Fruit fly (Drosophila melanogaster) whole organism, wandering third instar larva: ENCODE measurements around the gene CaBP1.

Experiments used
- Abd-B ChIP-seq: fragments of >200 bp; optimal IDR thresholded peaks from 2 replicates; lab custom pipeline; 2017; ENCODE audit warnings: missing biosample characterization, missing genetic modification characterization
- GATAd ChIP-seq: sonication (Bioruptor generic); optimal IDR thresholded peaks from 2 replicates; lab custom pipeline; 2016; ENCODE audit warnings: missing biosample characterization, missing genetic modification characterization
- Hr83 ChIP-seq: fragments of 200-300 bp; sonication (Bioruptor generic); optimal IDR thresholded peaks from 2 replicates; lab custom pipeline; 2016; ENCODE audit warnings: missing biosample characterization, mild to moderate bottlenecking, missing genetic modification characterization, moderate library complexity; ENCODE audit not compliant: poor library complexity, severe bottlenecking
- N ChIP-seq: fragments of >200 bp; optimal IDR thresholded peaks from 2 replicates; lab custom pipeline; 2018; ENCODE audit warnings: missing biosample characterization, missing external identifiers, missing genetic modification characterization
- Rel ChIP-seq, 2 experiments: fragments of 200-800 bp; sonication (Bioruptor generic) in 1 of 2; optimal IDR thresholded peaks; 2 replicates in 1 of 2; 3 replicates in 1 of 2; lab custom pipeline; 2016 to 2019; ENCODE audit warnings: mild to moderate bottlenecking in 2 of 2, missing biosample characterization in 2 of 2, missing genetic modification characterization in 2 of 2, moderate library complexity in 1 of 2
- Vsx2 ChIP-seq: fragments of 200-300, 225-300 bp; sonication (Bioruptor generic); optimal IDR thresholded peaks from 2 replicates; lab custom pipeline; 2018; ENCODE audit warnings: missing biosample characterization, missing genetic modification characterization; ENCODE audit not compliant: partially characterized antibody
- br ChIP-seq: fragments of 200-800 bp; sonication (Bioruptor generic); optimal IDR thresholded peaks from 2 replicates; lab custom pipeline; 2016; ENCODE audit warnings: missing biosample characterization, missing genetic modification characterization
- dsf ChIP-seq: sonication (Bioruptor generic); optimal IDR thresholded peaks from 2 replicates; lab custom pipeline; 2016; ENCODE audit warnings: missing biosample characterization, missing genetic modification characterization, borderline replicate concordance
- fru ChIP-seq: fragments of 200-800 bp; sonication (Bioruptor generic); optimal IDR thresholded peaks from 3 replicates; lab custom pipeline; 2016; ENCODE audit warnings: missing biosample characterization, mild to moderate bottlenecking, missing genetic modification characterization
- h ChIP-seq: fragments of 200-800 bp; sonication (Bioruptor generic); optimal IDR thresholded peaks from 3 replicates; lab custom pipeline; 2016; ENCODE audit warnings: missing biosample characterization, mild to moderate bottlenecking, missing genetic modification characterization
- psq ChIP-seq: fragments of 200-800 bp; sonication (Bioruptor generic); optimal IDR thresholded peaks from 3 replicates; lab custom pipeline; 2017; ENCODE audit warnings: missing biosample characterization, mild to moderate bottlenecking, missing genetic modification characterization, moderate library complexity
- tai ChIP-seq: sonication (Bioruptor generic); optimal IDR thresholded peaks from 2 replicates; lab custom pipeline; 2016; ENCODE audit warnings: missing biosample characterization, missing genetic modification characterization
- usp ChIP-seq: fragments of >200 bp; optimal IDR thresholded peaks from 2 replicates; lab custom pipeline; 2017; ENCODE audit warnings: missing biosample characterization, missing genetic modification characterization

- TF ChIP-seq usp (GFP tag; lab: Kevin White, UChicago) = no peak
- TF ChIP-seq fru (GFP tag; lab: Kevin White, UChicago) = no peak
- TF ChIP-seq Hr83 (GFP tag; lab: Kevin White, UChicago) = no peak
- no peak for TF ChIP-seq Vsx2
- no peak for TF ChIP-seq dsf
- no peak for TF ChIP-seq h (GFP tag; lab: Kevin White, UChicago)
- no peak for TF ChIP-seq N (GFP tag; lab: Kevin White, UChicago)
- TF ChIP-seq br (GFP tag; lab: Kevin White, UChicago) = no peak
- no peak for TF ChIP-seq Abd-B (GFP tag; lab: Kevin White, UChicago)
- TF ChIP-seq GATAd (GFP tag; lab: Kevin White, UChicago) = no peak
- no peak for TF ChIP-seq tai
- TF ChIP-seq psq (GFP tag; lab: Kevin White, UChicago) = no peak
- TF ChIP-seq Rel (GFP tag; optimal IDR thresholded peaks at IDR 0.05; lab: Kevin White, UChicago) = no peak
- TF ChIP-seq Rel (tag; optimal IDR thresholded peaks at IDR 0.05; lab: Kevin White, UChicago) = peak; percentile 60
Measured at dm6 chr2L:16324833-16325232, 31.7 kb downstream of the CaBP1 start.
